Fruit fly (Drosophila melanogaster) whole organism, embryonic: ENCODE data around the gene CG10005.

Experiments
- B-H2 ChIP-seq: fragments of 200-800 bp; sonication (Bioruptor generic); optimal IDR thresholded peaks from 2 replicates; lab custom pipeline; 2018; ENCODE audit warnings: missing biosample characterization, mild to moderate bottlenecking, missing genetic modification characterization
- BEAF-32 ChIP-seq: fragments of 200-800 bp; sonication (Bioruptor generic); optimal IDR thresholded peaks from 3 replicates; lab custom pipeline; 2017; ENCODE audit warnings: missing biosample characterization, missing genetic modification characterization, mild to moderate bottlenecking, moderate library complexity, missing genetic modification reagents
- CG11456 ChIP-seq: fragments of 200-800 bp; sonication (Bioruptor generic); IDR thresholded peaks from 3 replicates; pipeline ENCODE4 v1.3.6; 2022; ENCODE audit warnings: missing biosample characterization, missing genetic modification characterization
- CG11504 ChIP-seq: fragments of 200-800 bp; sonication (Bioruptor generic); optimal IDR thresholded peaks from 3 replicates; lab custom pipeline; 2019; ENCODE audit warnings: missing biosample characterization, mild to moderate bottlenecking, missing genetic modification characterization, moderate library complexity
- CG11695 ChIP-seq: fragments of 200-800 bp; sonication (Bioruptor generic); IDR thresholded peaks from 3 replicates; pipeline ENCODE4 v1.3.6; 2022; ENCODE audit warnings: missing biosample characterization, missing genetic modification characterization
- CG12104 ChIP-seq: fragments of 200-800 bp; sonication (Bioruptor generic); optimal IDR thresholded peaks from 3 replicates; lab custom pipeline; 2016; ENCODE audit warnings: missing biosample characterization, missing genetic modification characterization
- CG14441 ChIP-seq: fragments of 200-800 bp; sonication (Bioruptor generic); IDR thresholded peaks from 2 replicates; pipeline ENCODE4 v1.3.6; 2022; ENCODE audit warnings: missing biosample characterization, missing genetic modification characterization
- CG15073 ChIP-seq: fragments of 200-800 bp; sonication (Bioruptor generic); optimal IDR thresholded peaks from 2 replicates; lab custom pipeline; 2016; ENCODE audit warnings: missing biosample characterization, missing genetic modification characterization
- CG17385 ChIP-seq: fragments of 200-800 bp; sonication (Bioruptor generic); optimal IDR thresholded peaks from 3 replicates; lab custom pipeline; 2018; ENCODE audit warnings: missing biosample characterization, mild to moderate bottlenecking, missing genetic modification characterization
- CG2875 ChIP-seq: fragments of 200-800 bp; sonication (Bioruptor generic); optimal IDR thresholded peaks from 2 replicates; lab custom pipeline; 2017; ENCODE audit warnings: missing biosample characterization, mild to moderate bottlenecking, missing genetic modification characterization, missing genetic modification reagents
- CG30020 ChIP-seq: fragments of 200-800 bp; optimal IDR thresholded peaks from 2 replicates; lab custom pipeline; 2019; ENCODE audit warnings: missing biosample characterization, mild to moderate bottlenecking, missing genetic modification characterization, moderate library complexity
- CG3281 ChIP-seq: fragments of 200-800 bp; sonication (Bioruptor generic); optimal IDR thresholded peaks from 3 replicates; lab custom pipeline; 2017; ENCODE audit warnings: missing biosample characterization, mild to moderate bottlenecking, missing genetic modification characterization
- CG34224 ChIP-seq: fragments of 200-800 bp; sonication (Bioruptor generic); IDR thresholded peaks from 3 replicates; pipeline ENCODE4 v1.3.6; 2022; ENCODE audit warnings: missing biosample characterization, missing genetic modification characterization; ENCODE audit not compliant: partially characterized antibody
- CG34422 ChIP-seq: fragments of 200-800 bp; sonication (Bioruptor generic); IDR thresholded peaks from 3 replicates; pipeline ENCODE4 v1.3.6; 2022; ENCODE audit warnings: missing biosample characterization, missing genetic modification characterization
- CG5180 ChIP-seq: fragments of 200-800 bp; sonication (Bioruptor generic); optimal IDR thresholded peaks from 3 replicates; lab custom pipeline; 2017; ENCODE audit warnings: missing biosample characterization, missing genetic modification characterization, mild to moderate bottlenecking, moderate library complexity, missing genetic modification reagents
- CG7839 ChIP-seq: fragments of 200-800 bp; sonication (Bioruptor generic); optimal IDR thresholded peaks from 3 replicates; lab custom pipeline; 2018; ENCODE audit warnings: missing biosample characterization, mild to moderate bottlenecking, missing genetic modification characterization, moderate library complexity
- CG7987 ChIP-seq: fragments of 200-800 bp; sonication (Bioruptor generic); optimal IDR thresholded peaks from 2 replicates; lab custom pipeline; 2018; ENCODE audit warnings: missing biosample characterization, mild to moderate bottlenecking, missing genetic modification characterization, moderate library complexity
- CG9932 ChIP-seq: fragments of 200-800 bp; sonication (Bioruptor generic); IDR thresholded peaks from 2 replicates; pipeline ENCODE4 v1.3.6; 2022; ENCODE audit warnings: missing biosample characterization, missing genetic modification characterization
- CHES-1-like ChIP-seq: fragments of 200-800 bp; sonication (Bioruptor generic); optimal IDR thresholded peaks from 2 replicates; lab custom pipeline; 2016; ENCODE audit warnings: missing biosample characterization, missing genetic modification characterization
- Dref ChIP-seq: fragments of 200-800 bp; sonication (Bioruptor generic); IDR thresholded peaks from 2 replicates; pipeline ENCODE4 v1.3.6; 2022; ENCODE audit warnings: missing biosample characterization, missing genetic modification characterization
- Drgx ChIP-seq: fragments of 200-800 bp; sonication (Bioruptor generic); IDR thresholded peaks from 2 replicates; pipeline ENCODE4 v1.3.6; 2022; ENCODE audit warnings: missing biosample characterization, missing genetic modification characterization
- ERR ChIP-seq: fragments of 200-800 bp; sonication (Bioruptor generic); optimal IDR thresholded peaks from 2 replicates; lab custom pipeline; 2016; ENCODE audit warnings: missing biosample characterization, missing genetic modification characterization
- H15 ChIP-seq: fragments of 200-800 bp; sonication (Bioruptor generic); IDR thresholded peaks from 3 replicates; pipeline ENCODE4 v1.3.6; 2022; ENCODE audit warnings: missing biosample characterization, missing genetic modification characterization
- H2.0 ChIP-seq: fragments of 200-800 bp; sonication (Bioruptor generic); IDR thresholded peaks from 2 replicates; pipeline ENCODE4 v1.3.6; 2022; ENCODE audit warnings: missing biosample characterization, missing genetic modification characterization
- HLHmδ ChIP-seq: fragments of 200-800 bp; sonication (Bioruptor generic); optimal IDR thresholded peaks from 2 replicates; lab custom pipeline; 2018; ENCODE audit warnings: missing biosample characterization, mild to moderate bottlenecking, missing genetic modification characterization, moderate library complexity
- Max ChIP-seq: fragments of 200-800 bp; sonication (Bioruptor generic); optimal IDR thresholded peaks from 2 replicates; lab custom pipeline; 2016; ENCODE audit warnings: missing biosample characterization, mild to moderate bottlenecking, missing genetic modification characterization
- Oli ChIP-seq: fragments of 200-800 bp; sonication (Bioruptor generic); optimal IDR thresholded peaks from 2 replicates; lab custom pipeline; 2018; ENCODE audit warnings: missing biosample characterization, mild to moderate bottlenecking, missing genetic modification characterization, moderate library complexity
- Ptx1 ChIP-seq: fragments of 200-800 bp; sonication (Bioruptor generic); IDR thresholded peaks from 2 replicates; pipeline ENCODE4 v1.3.6; 2022; ENCODE audit warnings: missing biosample characterization, missing genetic modification characterization
- Sox102F ChIP-seq: fragments of 200-800 bp; sonication (Bioruptor generic); optimal IDR thresholded peaks from 2 replicates; lab custom pipeline; 2018; ENCODE audit warnings: missing biosample characterization, mild to moderate bottlenecking, missing genetic modification characterization, moderate library complexity
- Usf ChIP-seq: fragments of 200-800 bp; sonication (Bioruptor generic); optimal IDR thresholded peaks from 2 replicates; lab custom pipeline; 2017; ENCODE audit warnings: missing genotype, missing biosample characterization, missing genetic modification characterization
- al ChIP-seq: fragments of 200-800 bp; sonication (Bioruptor generic); IDR thresholded peaks from 2 replicates; pipeline ENCODE4 v1.3.6; 2022; ENCODE audit warnings: missing biosample characterization, missing genetic modification characterization
- az2 ChIP-seq: fragments of 200-800 bp; sonication (Bioruptor generic); optimal IDR thresholded peaks from 3 replicates; lab custom pipeline; 2016; ENCODE audit warnings: missing biosample characterization, missing genetic modification characterization
- bab2 ChIP-seq: fragments of 200-800 bp; sonication (Bioruptor generic); optimal IDR thresholded peaks from 2 replicates; lab custom pipeline; 2016; ENCODE audit warnings: missing biosample characterization, missing genetic modification characterization
- bbx ChIP-seq: fragments of 200-800 bp; sonication (Bioruptor generic); IDR thresholded peaks from 2 replicates; pipeline ENCODE4 v1.3.6; 2022; ENCODE audit warnings: missing biosample characterization, missing genetic modification characterization; ENCODE audit not compliant: partially characterized antibody
- bsh ChIP-seq, 2 experiments: fragments of 200-800 bp; sonication (Bioruptor generic); optimal IDR thresholded peaks; 2 replicates each; lab custom pipeline; 2017 to 2018; ENCODE audit warnings: mild to moderate bottlenecking in 2 of 2, missing biosample characterization in 2 of 2, missing genetic modification characterization in 2 of 2, moderate library complexity in 1 of 2
- chinmo ChIP-seq: fragments of 200-800 bp; sonication (Bioruptor generic); IDR thresholded peaks from 4 replicates; pipeline ENCODE4 v1.3.6; 2022; ENCODE audit warnings: missing biosample characterization, missing genetic modification characterization; ENCODE audit not compliant: partially characterized antibody
- disco-r ChIP-seq: fragments of 200-800 bp; sonication (Bioruptor generic); optimal IDR thresholded peaks from 2 replicates; lab custom pipeline; 2016; ENCODE audit warnings: missing biosample characterization, missing genetic modification characterization
- dysf ChIP-seq: fragments of 200-800 bp; sonication (Bioruptor generic); IDR thresholded peaks from 3 replicates; pipeline ENCODE4 v1.3.6; 2022; ENCODE audit warnings: missing biosample characterization, missing genetic modification characterization
- ems ChIP-seq: fragments of 200-800 bp; sonication (Bioruptor generic); optimal IDR thresholded peaks from 3 replicates; lab custom pipeline; 2016; ENCODE audit warnings: missing biosample characterization, missing genetic modification characterization
- mam ChIP-seq: fragments of 200-800 bp; sonication (Bioruptor generic); optimal IDR thresholded peaks from 3 replicates; lab custom pipeline; 2016; ENCODE audit warnings: missing biosample characterization, missing genetic modification characterization
- mld ChIP-seq: fragments of 200-800 bp; sonication (Bioruptor generic); IDR thresholded peaks from 3 replicates; pipeline ENCODE4 v1.3.6; 2022; ENCODE audit warnings: missing biosample characterization, missing genetic modification characterization; ENCODE audit not compliant: partially characterized antibody
- pfk ChIP-seq: fragments of 200-800 bp; sonication (Bioruptor generic); optimal IDR thresholded peaks from 2 replicates; lab custom pipeline; 2018; ENCODE audit warnings: missing biosample characterization, mild to moderate bottlenecking, missing genetic modification characterization, moderate library complexity
- salm ChIP-seq: fragments of 200-800 bp; sonication (Bioruptor generic); optimal IDR thresholded peaks from 2 replicates; lab custom pipeline; 2018; ENCODE audit warnings: missing biosample characterization, mild to moderate bottlenecking, missing genetic modification characterization
- sd ChIP-seq: fragments of 200-800 bp; sonication (Bioruptor generic); optimal IDR thresholded peaks from 3 replicates; lab custom pipeline; 2018; ENCODE audit warnings: missing biosample characterization, mild to moderate bottlenecking, missing genetic modification characterization, moderate library complexity
- sens ChIP-seq: fragments of 200-800 bp; sonication (Bioruptor generic); peaks from one replicate; lab custom pipeline; 2016; ENCODE audit warnings: missing biosample characterization, missing genetic modification characterization
- stwl ChIP-seq: fragments of 200-800 bp; sonication (Bioruptor generic); optimal IDR thresholded peaks from 3 replicates; lab custom pipeline; 2018; ENCODE audit warnings: missing biosample characterization, mild to moderate bottlenecking, missing genetic modification characterization, moderate library complexity
- toy ChIP-seq: fragments of 200-800 bp; sonication (Bioruptor generic); IDR thresholded peaks from 2 replicates; pipeline ENCODE4 v1.3.6; 2022; ENCODE audit warnings: missing biosample characterization, missing genetic modification characterization
- ttk ChIP-seq: fragments of 200-800 bp; sonication (Bioruptor generic); IDR thresholded peaks from 2 replicates; pipeline ENCODE4 v2.1.2; 2022; ENCODE audit warnings: missing biosample characterization, missing genetic modification characterization
- yki ChIP-seq: fragments of >200 bp; optimal IDR thresholded peaks from 3 replicates; lab custom pipeline; 2018

CG10005 gene

dm6 chr3R:11947079-11947869 is 29.7 kb downstream of the CG10005 start (continued):
- TF ChIP-seq bab2 (no peak), CG30020 (tag; lab: Kevin White, UChicago) (no peak), Sox102F (peak; percentile 3), bsh (GFP tag; optimal IDR thresholded peaks at IDR 0.05; lab: Kevin White, UChicago) (peak in 1 of 2 experiments; percentile 19), toy (GFP tag; lab: Robert Waterston, UW) (no peak), Oli (tag; lab: Kevin White, UChicago) (peak; percentile 18), CG34224 (GFP tag; lab: Robert Waterston, UW) (no peak), sd (tag; lab: Kevin White, UChicago) (peak; percentile 74), H15 (no peak), pfk (GFP tag; lab: Kevin White, UChicago) (no peak), ERR (no peak), az2 (GFP tag; lab: Kevin White, UChicago) (no peak), Usf (GFP tag; lab: Kevin White, UChicago) (no peak), Drgx (GFP tag; lab: Robert Waterston, UW) (peak; percentile 46; the same call in 1 of the 2 replicates), CG11504 (peak; percentile 29), chinmo (0 out of 4 replicates have a peak, but pooled peaks have one; percentile 56), stwl (tag; lab: Kevin White, UChicago) (no peak), BEAF-32 (GFP tag; lab: Kevin White, UChicago) (no peak), al (GFP tag; lab: Robert Waterston, UW) (peak; percentile 29; the same call in 1 of the 2 replicates), bbx (GFP tag; lab: Robert Waterston, UW) (no peak), B-H2 (GFP tag; lab: Kevin White, UChicago) (no peak), mam (GFP tag; lab: Kevin White, UChicago) (peak; percentile 7), CG17385 (GFP tag; lab: Kevin White, UChicago) (no peak), salm (tag; lab: Kevin White, UChicago) (no peak), CG3281 (GFP tag; lab: Kevin White, UChicago) (peak; percentile 38), sens (GFP tag; lab: Kevin White, UChicago) (peak; percentile 57), yki (no peak), dysf (GFP tag; lab: Robert Waterston, UW) (peak; percentile 72), CG7839 (tag; lab: Kevin White, UChicago) (peak; percentile 34), Max (GFP tag; lab: Kevin White, UChicago) (no peak), CHES-1-like (GFP tag; lab: Kevin White, UChicago) (no peak), Ptx1 (GFP tag; lab: Robert Waterston, UW) (peak; percentile 41; the same call in 1 of the 2 replicates), CG15073 (no peak), CG34422 (GFP tag; lab: Robert Waterston, UW) (peak; percentile 8; the same call in 1 of the 3 replicates), mld (GFP tag; lab: Robert Waterston, UW) (no peak), CG11695 (no peak), disco-r (GFP tag; lab: Kevin White, UChicago) (no peak), HLHmδ (no peak), CG14441 (GFP tag; lab: Robert Waterston, UW) (peak; percentile 52; the same call in 1 of the 2 replicates), CG11456 (0 out of 3 replicates have a peak, but pooled peaks have one; percentile 46), ttk (no peak), Dref (GFP tag; lab: Robert Waterston, UW) (no peak), CG5180 (GFP tag; lab: Kevin White, UChicago) (no peak), CG9932 (0 out of 2 replicates have a peak, but pooled peaks have one; percentile 30), H2.0 (GFP tag; lab: Robert Waterston, UW) (0 out of 2 replicates have a peak, but pooled peaks have one; percentile 30), ems (GFP tag; lab: Kevin White, UChicago) (peak; percentile 25), CG7987 (GFP tag; lab: Kevin White, UChicago) (no peak), CG12104 (GFP tag; lab: Kevin White, UChicago) (no peak), CG2875 (GFP tag; lab: Kevin White, UChicago) (no peak)
